Worm (Caenorhabditis elegans): Measurements from ENCODE around the gene algn-14.

Gene algn-14

DNA sequence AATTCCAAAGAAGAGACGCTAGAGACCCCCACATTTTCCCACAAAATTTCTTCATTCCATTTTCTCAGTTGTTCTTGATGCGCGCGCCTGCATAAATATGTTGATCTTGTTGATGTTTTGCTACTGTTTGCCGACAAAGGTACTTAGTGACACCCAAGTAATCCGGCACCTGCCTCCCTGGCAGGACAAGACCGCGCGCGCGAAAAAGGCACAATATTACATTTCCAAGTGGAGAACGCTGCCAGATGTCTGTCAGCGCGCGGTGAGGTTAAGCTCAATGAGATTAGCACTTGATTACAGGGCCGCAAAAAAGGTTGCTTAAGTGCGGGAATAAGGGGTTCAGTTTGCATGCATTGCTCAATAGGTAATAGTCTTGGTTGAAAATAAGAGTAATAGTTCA, 38.4 kb upstream of the algn-14 start:
- TF ChIP-seq rbr-2 (tag; optimal IDR thresholded peaks at IDR 0.05): no peak

ce11 chrIV:3840480-3840879, 37.3 kb upstream of the algn-14 start:
- TF ChIP-seq php-3 (GFP tag; IDR thresholded peaks at IDR 0.05): no peak

- TF ChIP-seq daf-16 (GFP tag; optimal IDR thresholded peaks at IDR 0.05) (no peak), daf-16 (tag; optimal IDR thresholded peaks at IDR 0.05) (no peak), nhr-102 (tag; optimal IDR thresholded peaks at IDR 0.05) (no peak), daf-12 (tag; optimal IDR thresholded peaks at IDR 0.05) (no peak), dmd-9 (GFP tag; IDR thresholded peaks at IDR 0.05) (no peak), mxl-2 (GFP tag; conservative IDR thresholded peaks at IDR 0.05) (no peak), D1046.2 (GFP tag; IDR thresholded peaks at IDR 0.05) (no peak), hmg-1.1 (GFP tag; IDR thresholded peaks at IDR 0.05) (no peak), unc-130 (GFP tag; optimal IDR thresholded peaks at IDR 0.05) (no peak)
Observed at ce11 chrIV:3839420-3839819, 36.2 kb upstream of the algn-14 start, which contains the start of gene F28F9.2. Gene F28F9.2 (plus strand): TSS chrIV:3839720.

DNA sequence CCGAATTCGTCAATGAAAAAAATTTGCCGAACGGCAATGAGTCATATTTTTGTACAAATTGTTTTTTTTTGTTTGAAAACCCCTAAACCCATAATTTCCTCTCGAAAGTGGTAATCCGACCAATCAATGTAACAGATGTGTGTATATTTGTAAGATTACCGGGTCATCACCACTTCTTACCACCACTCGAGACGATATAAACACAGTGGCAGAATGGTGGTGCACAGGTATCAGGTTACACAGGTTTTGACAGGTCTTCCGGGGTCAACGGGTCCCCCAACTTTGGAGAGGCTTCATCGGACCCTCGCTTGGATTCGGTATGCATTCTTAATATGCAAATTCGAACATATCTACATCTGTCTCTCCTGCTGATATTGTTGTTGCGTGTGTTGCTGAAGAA, 35.5 kb upstream of the algn-14 start:
- TF ChIP-seq hmg-1.1 (GFP tag; IDR thresholded peaks at IDR 0.05) (no peak), lin-13 (GFP tag; optimal IDR thresholded peaks at IDR 0.05) (no peak), snpc-1.2 (GFP tag; IDR thresholded peaks at IDR 0.05) (no peak), rbr-2 (tag; optimal IDR thresholded peaks at IDR 0.05) (no peak), duxl-1 (tag; optimal IDR thresholded peaks at IDR 0.05; ENCODE audit: poor library complexity) (no peak), aly-2 (tag; optimal IDR thresholded peaks at IDR 0.05) (no peak), nhr-10 (tag; optimal IDR thresholded peaks at IDR 0.05) (no peak), lin-29 (GFP tag; IDR thresholded peaks at IDR 0.05) (no peak), daf-16 (GFP tag; optimal IDR thresholded peaks at IDR 0.05) (no peak), daf-16 (tag; optimal IDR thresholded peaks at IDR 0.05) (no peak), nhr-11 (tag; optimal IDR thresholded peaks at IDR 0.05) (no peak), daf-8 (GFP tag; IDR thresholded peaks at IDR 0.05) (no peak), dmd-9 (GFP tag; IDR thresholded peaks at IDR 0.05) (no peak), arid-1 (GFP tag; conservative IDR thresholded peaks at IDR 0.05) (no peak)

DNA sequence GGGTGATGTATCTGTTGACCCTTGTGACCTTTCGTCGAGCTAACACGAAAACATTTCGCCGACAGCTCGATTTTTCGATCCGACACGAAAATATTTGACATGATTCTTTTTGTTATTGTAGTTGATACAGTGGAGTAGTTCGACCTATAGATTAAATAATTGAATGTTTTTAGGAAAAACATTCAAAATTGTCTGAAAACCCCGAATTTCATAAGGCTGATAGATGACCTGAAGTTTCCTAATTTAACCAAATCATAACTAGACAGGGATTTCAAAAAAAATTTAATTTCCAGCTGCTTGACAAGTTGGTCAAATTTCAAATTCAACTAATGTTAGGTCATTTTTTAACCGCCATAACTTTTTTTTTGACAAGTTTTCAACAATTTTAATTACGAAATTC, 31.8 kb upstream of the algn-14 start, which contains the start of gene cal-3:
Gene cal-3 (minus strand): TSS at position 101 of the 400 bp plus-strand sequence.
- no peak for TF ChIP-seq F49E8.2 (tag; optimal IDR thresholded peaks at IDR 0.05; ENCODE audit: borderline replicate concordance)
- TF ChIP-seq daf-8 (GFP tag; IDR thresholded peaks at IDR 0.05): no peak
- no peak for TF ChIP-seq nhr-102 (tag; optimal IDR thresholded peaks at IDR 0.05)
- TF ChIP-seq duxl-1 (tag; optimal IDR thresholded peaks at IDR 0.05; ENCODE audit: poor library complexity): no peak
- no peak for TF ChIP-seq R02D3.7 (tag; optimal IDR thresholded peaks at IDR 0.05)
- no peak for TF ChIP-seq vab-7 (GFP tag; IDR thresholded peaks at IDR 0.05)
- TF ChIP-seq nhr-41 (GFP tag; IDR thresholded peaks at IDR 0.05): no peak
- no peak for TF ChIP-seq madf-9 (GFP tag; conservative IDR thresholded peaks at IDR 0.05)
- no peak for TF ChIP-seq hmg-1.1 (GFP tag; IDR thresholded peaks at IDR 0.05)
- TF ChIP-seq snpc-4 (tag; optimal IDR thresholded peaks at IDR 0.05): no peak
- TF ChIP-seq mdl-1 (tag; optimal IDR thresholded peaks at IDR 0.05): no peak
- TF ChIP-seq egl-27 (tag; optimal IDR thresholded peaks at IDR 0.05): no peak
- no peak for TF ChIP-seq T20F7.1 (GFP tag; optimal IDR thresholded peaks at IDR 0.05)
- TF ChIP-seq nhr-42 (GFP tag; IDR thresholded peaks at IDR 0.05): no peak

DNA sequence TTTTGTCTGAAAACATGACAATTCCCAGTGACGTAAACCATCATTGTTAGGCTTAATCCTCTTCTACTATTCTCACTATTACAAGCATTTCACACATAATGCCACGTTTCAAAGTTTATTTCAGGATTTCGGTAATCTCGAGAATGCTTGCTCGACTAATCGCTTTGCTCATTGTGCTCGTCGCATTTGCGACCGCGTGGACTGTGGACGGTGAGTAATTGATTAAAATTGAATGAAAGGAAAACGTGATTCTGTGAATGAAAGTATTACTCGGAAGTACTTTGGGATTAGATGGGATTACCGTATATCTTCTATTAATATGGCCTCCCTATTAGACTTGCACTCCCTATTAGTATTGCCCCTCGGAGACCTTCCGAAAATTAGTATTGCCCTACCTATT, 30.6 kb upstream of the algn-14 start:
- peak; percentile 83 for TF ChIP-seq aha-1 (tag)
- TF ChIP-seq php-3 (GFP tag; IDR thresholded peaks at IDR 0.05): no peak

Data from whole organism, L4 larva.